Worm (Caenorhabditis elegans) whole organism, L1 larva: ENCODE measurements around the gene F46F5.15.

Experiments
- C04F5.9 ChIP-seq: sonication (generic microtip); optimal IDR thresholded peaks from 2 replicates; lab custom pipeline; 2016; ENCODE audit warnings: missing genetic modification characterization, missing compliant biosample characterization
- C16A3.4 ChIP-seq: fragments of 150-350 bp; optimal IDR thresholded peaks from 2 replicates; lab custom pipeline; 2014; ENCODE audit warnings: missing biosample characterization, missing genetic modification characterization
- aly-2 ChIP-seq: fragments of 150-350 bp; optimal IDR thresholded peaks from 2 replicates; lab custom pipeline; 2014; ENCODE audit warnings: missing biosample characterization, missing genetic modification characterization
- ama-1 ChIP-seq: fragments of 150-350 bp; optimal IDR thresholded peaks from 2 replicates; lab custom pipeline; 2014
- ceh-63 ChIP-seq: fragments of 200-800 bp; sonication (Bioruptor generic); optimal IDR thresholded peaks from 2 replicates; lab custom pipeline; 2018; ENCODE audit warnings: mild to moderate bottlenecking, missing genetic modification characterization, missing compliant biosample characterization
- ceh-88 ChIP-seq: fragments of 200-800 bp; sonication (Bioruptor generic); IDR thresholded peaks from 2 replicates; pipeline ENCODE4 v1.3.6; 2022; ENCODE audit warnings: missing genetic modification characterization, missing compliant biosample characterization
- efl-1 ChIP-seq, 4 experiments: fragments of 150-350 bp; optimal IDR thresholded peaks in 3 of 4; peaks in 1 of 4; 1 replicate in 1 of 4; 2 replicates in 3 of 4; lab custom pipeline; 2014; ENCODE audit warnings: missing biosample characterization in 2 of 4, missing genetic modification characterization in 2 of 4, missing genetic modification reagents in 2 of 4
- efl-3 ChIP-seq: fragments of 200-800 bp; sonication (Bioruptor generic); optimal IDR thresholded peaks from 2 replicates; lab custom pipeline; 2018; ENCODE audit warnings: mild to moderate bottlenecking, missing genetic modification characterization, missing compliant biosample characterization
- egl-27 ChIP-seq, 2 experiments: fragments of 150-350 bp in 1 of 2; sonication (generic microtip); optimal IDR thresholded peaks; 3 replicates each; lab custom pipeline; 2017 to 2018; ENCODE audit warnings: missing biosample characterization in 2 of 2, missing genetic modification characterization in 2 of 2, missing genetic modification reagents in 2 of 2
- elt-3 ChIP-seq, 6 experiments: fragments of 150-350 bp in 1 of 6; sonication (generic microtip); optimal IDR thresholded peaks; 2 replicates each; lab custom pipeline; 2017 to 2018; ENCODE audit warnings: missing biosample characterization in 6 of 6, missing genetic modification characterization in 6 of 6, inconsistent platforms in 1 of 6
- fkh-10 ChIP-seq: sonication (generic microtip); optimal IDR thresholded peaks from 2 replicates; lab custom pipeline; 2017; ENCODE audit warnings: missing biosample characterization, missing genetic modification reagents, missing genetic modification characterization
- fkh-8 ChIP-seq: sonication (generic microtip); optimal IDR thresholded peaks from 2 replicates; lab custom pipeline; 2016; ENCODE audit warnings: mild to moderate bottlenecking, missing genetic modification characterization, missing compliant biosample characterization
- grh-1 ChIP-seq: fragments of 200-800 bp; sonication (Bioruptor generic); IDR thresholded peaks from 2 replicates; pipeline ENCODE4 v1.3.6; 2022; ENCODE audit warnings: missing genetic modification reagents, missing genetic modification characterization, missing compliant biosample characterization
- hlh-4 ChIP-seq: sonication (generic microtip); optimal IDR thresholded peaks from 2 replicates; lab custom pipeline; 2016; ENCODE audit warnings: mild to moderate bottlenecking, missing genetic modification characterization, missing compliant biosample characterization
- irx-1 ChIP-seq: sonication (generic microtip); optimal IDR thresholded peaks from 2 replicates; lab custom pipeline; 2016; ENCODE audit warnings: missing genetic modification characterization, missing compliant biosample characterization
- isw-1 ChIP-seq: fragments of 200-800 bp; sonication (Bioruptor generic); IDR thresholded peaks from 2 replicates; pipeline ENCODE4 v1.3.6; 2022; ENCODE audit warnings: missing genetic modification characterization, missing compliant biosample characterization
- lin-13 ChIP-seq: fragments of 150-350 bp; optimal IDR thresholded peaks from 2 replicates; lab custom pipeline; 2014; ENCODE audit warnings: missing biosample characterization, missing genetic modification reagents, missing genetic modification characterization
- lin-15B ChIP-seq: fragments of 150-350 bp; sonication (generic microtip); optimal IDR thresholded peaks from 3 replicates; lab custom pipeline; 2014; ENCODE audit warnings: missing biosample characterization, missing genetic modification characterization
- lin-35 ChIP-seq, 2 experiments: fragments of 150-350 bp; optimal IDR thresholded peaks; 2 replicates each; lab custom pipeline; 2014; ENCODE audit warnings: missing biosample characterization in 2 of 2, missing genetic modification characterization in 2 of 2, missing genetic modification reagents in 2 of 2
- lsy-2 ChIP-seq, 2 experiments: fragments of 150-350 bp; optimal IDR thresholded peaks; 2 replicates each; lab custom pipeline; 2014; ENCODE audit warnings: missing biosample characterization in 2 of 2, missing genetic modification characterization in 2 of 2
- mab-9 ChIP-seq: fragments of 200-800 bp; sonication (Bioruptor generic); IDR thresholded peaks from 2 replicates; pipeline ENCODE4 v1.3.6; 2022; ENCODE audit warnings: missing genetic modification reagents, missing genetic modification characterization, missing compliant biosample characterization
- mef-2 ChIP-seq: fragments of 150-350 bp; optimal IDR thresholded peaks from 2 replicates; lab custom pipeline; 2014; ENCODE audit warnings: missing biosample characterization, missing genetic modification characterization
- nhr-20 ChIP-seq: sonication (generic microtip); optimal IDR thresholded peaks from 2 replicates; lab custom pipeline; 2016; ENCODE audit warnings: mild to moderate bottlenecking, missing genetic modification characterization, missing compliant biosample characterization
- nhr-47 ChIP-seq: sonication (generic microtip); optimal IDR thresholded peaks from 2 replicates; lab custom pipeline; 2016; ENCODE audit warnings: mild to moderate bottlenecking, missing genetic modification characterization, moderate library complexity, missing compliant biosample characterization
- nhr-71 ChIP-seq: sonication (generic microtip); optimal IDR thresholded peaks from 2 replicates; lab custom pipeline; 2016; ENCODE audit warnings: mild to moderate bottlenecking, missing genetic modification characterization, moderate library complexity, missing compliant biosample characterization
- nhr-85 ChIP-seq: sonication (generic microtip); peaks from one replicate; lab custom pipeline; 2016; ENCODE audit warnings: missing genetic modification characterization, inconsistent platforms, missing compliant biosample characterization
- pag-3 ChIP-seq: sonication (generic microtip); optimal IDR thresholded peaks from 2 replicates; lab custom pipeline; 2017; ENCODE audit warnings: missing genetic modification characterization, mild to moderate bottlenecking, missing compliant biosample characterization, antibody characterized with exemption, borderline replicate concordance; ENCODE audit not compliant: insufficient read depth
- pax-3 ChIP-seq: fragments of 200-800 bp; sonication (Bioruptor generic); optimal IDR thresholded peaks from 2 replicates; lab custom pipeline; 2018; ENCODE audit warnings: mild to moderate bottlenecking, missing genetic modification characterization, moderate library complexity, missing compliant biosample characterization
- pqm-1 ChIP-seq: sonication (generic microtip); optimal IDR thresholded peaks from 3 replicates; lab custom pipeline; 2017; ENCODE audit warnings: missing biosample characterization, missing genetic modification characterization
- rnt-1 ChIP-seq: sonication (generic microtip); optimal IDR thresholded peaks from 2 replicates; lab custom pipeline; 2016; ENCODE audit warnings: mild to moderate bottlenecking, missing genetic modification characterization, moderate library complexity, missing compliant biosample characterization
- skn-1 ChIP-seq: fragments of 150-350 bp; optimal IDR thresholded peaks from 2 replicates; lab custom pipeline; 2014; ENCODE audit warnings: missing biosample characterization, missing genetic modification characterization
- tbx-2 ChIP-seq: sonication (generic microtip); optimal IDR thresholded peaks from 2 replicates; lab custom pipeline; 2016; ENCODE audit warnings: missing genetic modification characterization, missing compliant biosample characterization
- tlp-1 ChIP-seq: fragments of 150-350 bp; optimal IDR thresholded peaks from 2 replicates; lab custom pipeline; 2014; ENCODE audit warnings: missing biosample characterization, missing genetic modification characterization
- unc-130 ChIP-seq: fragments of 150-350 bp; optimal IDR thresholded peaks from 2 replicates; lab custom pipeline; 2017; ENCODE audit warnings: missing biosample characterization, missing genetic modification characterization, inconsistent platforms
- unc-30 ChIP-seq: sonication (generic microtip); optimal IDR thresholded peaks from 2 replicates; lab custom pipeline; 2017; ENCODE audit warnings: missing biosample characterization, missing genetic modification characterization
- unc-62 ChIP-seq: fragments of 150-350 bp; optimal IDR thresholded peaks from 2 replicates; lab custom pipeline; 2014; ENCODE audit warnings: missing biosample characterization, missing genetic modification reagents, missing genetic modification characterization
- unc-98 ChIP-seq: fragments of 200-800 bp; sonication (Bioruptor generic); IDR thresholded peaks from 2 replicates; pipeline ENCODE4 v1.3.6; 2022; ENCODE audit warnings: missing genetic modification characterization, missing compliant biosample characterization
- vab-15 ChIP-seq: sonication (generic microtip); optimal IDR thresholded peaks from 2 replicates; lab custom pipeline; 2017; ENCODE audit warnings: missing genotype, mild to moderate bottlenecking, missing genetic modification characterization, missing compliant biosample characterization
- zag-1 ChIP-seq: fragments of 150-350 bp; optimal IDR thresholded peaks from 2 replicates; lab custom pipeline; 2014; ENCODE audit warnings: missing biosample characterization, missing genetic modification characterization
- zip-4 ChIP-seq: fragments of 200-800 bp; sonication (Bioruptor generic); optimal IDR thresholded peaks from 2 replicates; lab custom pipeline; 2018; ENCODE audit warnings: mild to moderate bottlenecking, missing genetic modification characterization, moderate library complexity, missing compliant biosample characterization
- ztf-4 ChIP-seq: fragments of 150-350 bp; optimal IDR thresholded peaks from 2 replicates; lab custom pipeline; 2014; ENCODE audit warnings: missing biosample characterization, missing genetic modification characterization

Gene F46F5.15

ce11 chrII:783532-783931 lies 4.7 kb upstream of the F46F5.15 start, which contains the start of gene Y39F10A.6:
Y39F10A.6 (minus strand) TSS chrII:783632.
- TF ChIP-seq skn-1: no peak
- no peak for TF ChIP-seq mef-2 (tag; lab: Kevin White, UChicago)
- no peak for TF ChIP-seq nhr-85 (tag; lab: Kevin White, UChicago)
- TF ChIP-seq pqm-1 (tag; lab: Kevin White, UChicago): no peak
- TF ChIP-seq pax-3: no peak
- no peak for TF ChIP-seq lin-35 (GFP tag; optimal IDR thresholded peaks at IDR 0.05; lab: Kevin White, UChicago)
- TF ChIP-seq efl-3: no peak
- TF ChIP-seq aly-2: no peak
- no peak for TF ChIP-seq ama-1 (lab: Kevin White, UChicago)
- no peak for TF ChIP-seq pag-3 (tag; lab: Kevin White, UChicago)

- TF ChIP-seq tlp-1 (tag; lab: Kevin White, UChicago) (no peak), nhr-47 (tag; lab: Kevin White, UChicago) (no peak)
Observed at ce11 chrII:786938-787337, 1.3 kb upstream of the F46F5.15 start, which contains the start of gene F46F5.16. F46F5.16 (plus strand) TSS chrII:787238.

- no peak for TF ChIP-seq ceh-63 (GFP tag; lab: Kevin White, UChicago)
- no peak for TF ChIP-seq zag-1
- TF ChIP-seq ceh-88 (GFP tag; lab: Robert Waterston, UW): no peak
- TF ChIP-seq C16A3.4 (tag; lab: Kevin White, UChicago): no peak
- no peak for TF ChIP-seq lin-13 (GFP tag; lab: Kevin White, UChicago)
- TF ChIP-seq egl-27 (tag; optimal IDR thresholded peaks at IDR 0.05; lab: Kevin White, UChicago): no peak
- TF ChIP-seq aly-2: no peak
- no peak for TF ChIP-seq nhr-47 (tag; lab: Kevin White, UChicago)
- no peak for TF ChIP-seq unc-62 (GFP tag; lab: Kevin White, UChicago)
Observed at ce11 chrII:791828-792227, 3.6 kb downstream of the F46F5.15 start, which contains the start of gene F46F5.1. F46F5.1 (minus strand) TSS chrII:791928.

- no peak for TF ChIP-seq C04F5.9 (tag; lab: Kevin White, UChicago)
- TF ChIP-seq isw-1 (GFP tag; lab: Robert Waterston, UW): no peak
- no peak for TF ChIP-seq ama-1 (lab: Kevin White, UChicago)
- no peak for TF ChIP-seq rnt-1 (tag; lab: Kevin White, UChicago)
- no peak for TF ChIP-seq hlh-4
- no peak for TF ChIP-seq unc-30 (tag; lab: Kevin White, UChicago)
- TF ChIP-seq fkh-10: no peak
- no peak for TF ChIP-seq elt-3 (tag; optimal IDR thresholded peaks at IDR 0.05; lab: Kevin White, UChicago)
- no peak for TF ChIP-seq skn-1
- no peak for TF ChIP-seq zip-4 (GFP tag; lab: Kevin White, UChicago)
- no peak for TF ChIP-seq nhr-85 (tag; lab: Kevin White, UChicago)
- no peak for TF ChIP-seq nhr-71 (tag; lab: Kevin White, UChicago)
- TF ChIP-seq tbx-2 (tag; lab: Kevin White, UChicago): no peak
- no peak for TF ChIP-seq irx-1 (tag; lab: Kevin White, UChicago)
- TF ChIP-seq ztf-4 (tag; lab: Kevin White, UChicago): no peak
- TF ChIP-seq unc-62 (GFP tag; lab: Kevin White, UChicago): no peak
- no peak for TF ChIP-seq nhr-47 (tag; lab: Kevin White, UChicago)
- TF ChIP-seq mef-2 (tag; lab: Kevin White, UChicago): no peak
- no peak for TF ChIP-seq mab-9 (GFP tag; lab: Robert Waterston, UW)
Observed at ce11 chrII:796916-797315, 8.7 kb downstream of the F46F5.15 start.

- no peak for TF ChIP-seq lin-15B (tag; lab: Kevin White, UChicago)
Observed at ce11 chrII:797445-797844, 9.2 kb downstream of the F46F5.15 start.

- no peak for TF ChIP-seq fkh-8 (tag; lab: Kevin White, UChicago)
- TF ChIP-seq pag-3 (tag; lab: Kevin White, UChicago): no peak
- no peak for TF ChIP-seq lsy-2 (tag; optimal IDR thresholded peaks at IDR 0.05; lab: Kevin White, UChicago)
- no peak for TF ChIP-seq egl-27 (tag; optimal IDR thresholded peaks at IDR 0.05; lab: Kevin White, UChicago)
- no peak for TF ChIP-seq ceh-63 (GFP tag; lab: Kevin White, UChicago)
- no peak for TF ChIP-seq mab-9 (GFP tag; lab: Robert Waterston, UW)
- no peak for TF ChIP-seq efl-1 (optimal IDR thresholded peaks at IDR 0.05; lab: Kevin White, UChicago)
- TF ChIP-seq efl-1 (GFP tag; optimal IDR thresholded peaks at IDR 0.05 in 1 of 2; lab: Kevin White, UChicago): no peak
- TF ChIP-seq vab-15 (tag; lab: Kevin White, UChicago): no peak
- no peak for TF ChIP-seq unc-130 (tag; lab: Kevin White, UChicago)
- no peak for TF ChIP-seq nhr-20 (tag; lab: Kevin White, UChicago)
- TF ChIP-seq unc-98 (GFP tag; lab: Robert Waterston, UW): no peak
- no peak for TF ChIP-seq grh-1 (GFP tag; lab: Robert Waterston, UW)
- TF ChIP-seq, all 84 proteins: peak for 0
Observed at ce11 chrII:799700-800099, 11.5 kb downstream of the F46F5.15 start, which contains the start of gene F46F5.14. F46F5.14 (plus strand) TSS chrII:800000.
